Fruit fly (Drosophila melanogaster): ENCODE results near the gene CG32453.
A peak's percentile ranks its signal among the peaks of the same experiment; 100 is the strongest.

Gene CG32453

dm6 chr3L:22741389-22742120 is 44.5 kb downstream of the CG32453 start, which contains the start of gene CG7369 (continued):
- peak; percentile 45; the same call in 1 of the 2 replicates for TF ChIP-seq Awh (GFP tag; IDR thresholded peaks at IDR 0.05)
- TF ChIP-seq Ravus (GFP tag; IDR thresholded peaks at IDR 0.05): no peak; the same call in 1 of the 2 replicates
- peak; percentile 69 for TF ChIP-seq shn (GFP tag; optimal IDR thresholded peaks at IDR 0.05)
- no peak for TF ChIP-seq ac (GFP tag; optimal IDR thresholded peaks at IDR 0.05)
- TF ChIP-seq CG8290 (GFP tag; optimal IDR thresholded peaks at IDR 0.05): peak; percentile 86
- TF ChIP-seq CG8290 (tag; optimal IDR thresholded peaks at IDR 0.05): peak; percentile 85 to 86
- TF ChIP-seq CG7556 (GFP tag; optimal IDR thresholded peaks at IDR 0.05): peak; percentile 87
- TF ChIP-seq CG4854 (GFP tag; optimal IDR thresholded peaks at IDR 0.05): peak; percentile 67
- peak; percentile 92 for TF ChIP-seq CG2120 (GFP tag; optimal IDR thresholded peaks at IDR 0.05)
- TF ChIP-seq CG13775 (GFP tag; optimal IDR thresholded peaks at IDR 0.05): peak; percentile 92
- TF ChIP-seq fu2 (GFP tag; optimal IDR thresholded peaks at IDR 0.05): peak; percentile 77
- peak; percentile 85 for TF ChIP-seq CG8765 (GFP tag; IDR thresholded peaks at IDR 0.05)
- TF ChIP-seq B-H1 (GFP tag; IDR thresholded peaks at IDR 0.05): peak; percentile 58
- TF ChIP-seq CG18599 (GFP tag; optimal IDR thresholded peaks at IDR 0.05): peak; percentile 90
- peak; percentile 72 for TF ChIP-seq CG34422 (GFP tag; IDR thresholded peaks at IDR 0.05)
- peak; percentile 75 for TF ChIP-seq CG6272 (GFP tag; IDR thresholded peaks at IDR 0.05)
- peak; percentile 72; the same call in 2 of the 3 replicates for TF ChIP-seq CG7357 (GFP tag; IDR thresholded peaks at IDR 0.05)
- TF ChIP-seq CG7839 (tag; optimal IDR thresholded peaks at IDR 0.05): peak; percentile 75
- peak; percentile 64; the same call in 1 of the 2 replicates for TF ChIP-seq klu (GFP tag; IDR thresholded peaks at IDR 0.05)
- TF ChIP-seq grau (tag; optimal IDR thresholded peaks at IDR 0.05): peak; percentile 80
- peak; percentile 70 for TF ChIP-seq D19B (GFP tag; optimal IDR thresholded peaks at IDR 0.05)
- no peak for TF ChIP-seq btn (GFP tag; optimal IDR thresholded peaks at IDR 0.05)
- TF ChIP-seq CG7271 (tag; optimal IDR thresholded peaks at IDR 0.05): peak; percentile 42
- TF ChIP-seq CG15073 (GFP tag; optimal IDR thresholded peaks at IDR 0.05): no peak
- peak; percentile 81 for TF ChIP-seq CG13287 (GFP tag; IDR thresholded peaks at IDR 0.05; ENCODE audit: partially characterized antibody)
- no peak for TF ChIP-seq disco-r (GFP tag; optimal IDR thresholded peaks at IDR 0.05)
- peak; percentile 63 for TF ChIP-seq CG16863 (GFP tag; optimal IDR thresholded peaks at IDR 0.05)
- peak; percentile 31 for TF ChIP-seq grn (GFP tag; optimal IDR thresholded peaks at IDR 0.05)
- TF ChIP-seq ranshi (GFP tag; IDR thresholded peaks at IDR 0.05): peak; percentile 68; the same call in 1 of the 2 replicates
- peak; percentile 79 for TF ChIP-seq CG15269 (tag; optimal IDR thresholded peaks at IDR 0.05)
- peak; percentile 77 for TF ChIP-seq CG7786 (GFP tag; optimal IDR thresholded peaks at IDR 0.05)
- TF ChIP-seq fd64A (GFP tag; optimal IDR thresholded peaks at IDR 0.05): no peak
- peak; percentile 84 for TF ChIP-seq chm (GFP tag; IDR thresholded peaks at IDR 0.05)
- peak; percentile 82 for TF ChIP-seq az2 (GFP tag; optimal IDR thresholded peaks at IDR 0.05)
- peak; percentile 74 for TF ChIP-seq Ada2b (GFP tag; IDR thresholded peaks at IDR 0.05)
- TF ChIP-seq CG1529 (GFP tag; optimal IDR thresholded peaks at IDR 0.05): peak; percentile 70
- peak; percentile 70 for TF ChIP-seq Elba2 (GFP tag; optimal IDR thresholded peaks at IDR 0.05)
- peak; percentile 84 for TF ChIP-seq dysf (GFP tag; IDR thresholded peaks at IDR 0.05)
- peak; percentile 68 for TF ChIP-seq CG4730 (GFP tag; IDR thresholded peaks at IDR 0.05)
- peak; percentile 51 for TF ChIP-seq CG12769 (tag; optimal IDR thresholded peaks at IDR 0.05)
- peak; percentile 78 for TF ChIP-seq CG31441 (GFP tag; IDR thresholded peaks at IDR 0.05)
- TF ChIP-seq lov (optimal IDR thresholded peaks at IDR 0.05): no peak
- TF ChIP-seq lov (GFP tag; IDR thresholded peaks at IDR 0.05): no peak
- peak; percentile 1; the same call in 1 of the 2 replicates for TF ChIP-seq dimm (GFP tag; IDR thresholded peaks at IDR 0.05)
- TF ChIP-seq PHDP (tag; optimal IDR thresholded peaks at IDR 0.05): peak; percentile 66
- peak; percentile 91 for TF ChIP-seq CG10543 (GFP tag; optimal IDR thresholded peaks at IDR 0.05)
- TF ChIP-seq corto (GFP tag; optimal IDR thresholded peaks at IDR 0.05): peak; percentile 92
- peak; percentile 53; the same call in 1 of the 4 replicates for TF ChIP-seq chinmo (GFP tag; IDR thresholded peaks at IDR 0.05; ENCODE audit: partially characterized antibody)
- peak; percentile 85 for TF ChIP-seq sna (GFP tag; IDR thresholded peaks at IDR 0.05; ENCODE audit: partially characterized antibody)
- TF ChIP-seq gsb-n (tag; optimal IDR thresholded peaks at IDR 0.05): peak; percentile 82
